Worm (Caenorhabditis elegans) whole organism, mixed stage, embryonic: ENCODE data around the gene col-132.

ENCODE experiments used
- elt-3 ChIP-seq: fragments of 150-350 bp; optimal IDR thresholded peaks from 2 replicates; lab custom pipeline; 2014; ENCODE audit warnings: missing biosample characterization, missing genetic modification characterization
- nhr-2 ChIP-seq: fragments of 150-350 bp; optimal IDR thresholded peaks from 2 replicates; lab custom pipeline; 2014; ENCODE audit warnings: missing biosample characterization, missing genetic modification characterization
- snpc-4 ChIP-seq: fragments of 150-350 bp; optimal IDR thresholded peaks from 2 replicates; lab custom pipeline; 2014; ENCODE audit warnings: missing biosample characterization, missing genetic modification characterization

DNA sequence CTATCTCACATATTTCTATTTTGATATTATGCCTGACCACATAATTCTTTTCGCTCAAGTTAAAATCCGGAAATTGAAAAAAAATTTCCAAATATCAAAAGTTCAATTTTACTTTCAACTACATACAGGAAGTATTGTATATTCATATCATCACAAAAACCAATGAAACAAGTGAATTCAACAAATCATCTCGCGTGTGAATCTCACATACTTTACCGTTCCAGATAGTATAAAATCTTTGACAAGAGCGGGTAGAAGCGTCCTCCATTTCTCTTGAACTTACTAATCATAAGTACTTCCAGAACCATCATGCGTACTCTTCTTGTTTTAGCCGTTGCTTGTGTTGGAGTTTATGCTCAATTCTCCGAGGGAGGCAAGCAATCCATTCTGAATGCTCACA, 19.4 kb downstream of the col-132 start, which contains the start of gene scl-8:
- TF ChIP-seq snpc-4 (tag; lab: Kevin White, UChicago) (no peak), nhr-2 (tag; lab: Kevin White, UChicago) (no peak), elt-3 (no peak)
